Fruit fly (Drosophila melanogaster): ENCODE measurements around the gene CheA75a.

- TF ChIP-seq Myc (optimal IDR thresholded peaks at IDR 0.05): no peak
- TF ChIP-seq Sin3A (optimal IDR thresholded peaks at IDR 0.05): no peak
Measured at dm6 chr3L:18238568-18238967, 13.3 kb upstream of the CheA75a start.

Measured in Kc167 (cell line).